Fruit fly (Drosophila melanogaster) whole organism, prepupa: ENCODE measurements around the gene capt.
A peak's percentile ranks its signal among the peaks of the same experiment; 100 is the strongest.

Source experiments
- Blimp-1 ChIP-seq: fragments of 200-800 bp; sonication (Bioruptor generic); optimal IDR thresholded peaks from 3 replicates; lab custom pipeline; 2017; ENCODE audit warnings: missing biosample characterization, missing genetic modification characterization, mild to moderate bottlenecking, moderate library complexity, missing genetic modification reagents
- CG11294 ChIP-seq: fragments of 200-800 bp; sonication (Bioruptor generic); IDR thresholded peaks from 2 replicates; pipeline ENCODE4 v1.3.6; 2022; ENCODE audit warnings: missing biosample characterization, missing genetic modification characterization
- CG11762 ChIP-seq: fragments of 200-800 bp; sonication (Bioruptor generic); optimal IDR thresholded peaks from 3 replicates; lab custom pipeline; 2016; ENCODE audit warnings: missing biosample characterization, missing genetic modification characterization; ENCODE audit not compliant: insufficient read depth
- CG11902 ChIP-seq: fragments of 200-800 bp; sonication (Bioruptor generic); optimal IDR thresholded peaks from 3 replicates; lab custom pipeline; 2016; ENCODE audit warnings: missing biosample characterization, missing genetic modification characterization
- CG31627 ChIP-seq: fragments of 200-800 bp; sonication (Bioruptor generic); optimal IDR thresholded peaks from 3 replicates; lab custom pipeline; 2016; ENCODE audit warnings: missing biosample characterization, missing genetic modification characterization
- CG32006 ChIP-seq: fragments of 200-800 bp; sonication (Bioruptor generic); optimal IDR thresholded peaks from 3 replicates; lab custom pipeline; 2017; ENCODE audit warnings: missing biosample characterization, mild to moderate bottlenecking, missing genetic modification characterization
- CG34406 ChIP-seq: fragments of 200-800 bp; sonication (Bioruptor generic); optimal IDR thresholded peaks from 3 replicates; lab custom pipeline; 2016; ENCODE audit warnings: missing biosample characterization, missing genetic modification characterization
- CG3919 ChIP-seq: fragments of 200-800 bp; sonication (Bioruptor generic); optimal IDR thresholded peaks from 3 replicates; lab custom pipeline; 2016; ENCODE audit warnings: missing biosample characterization, missing genetic modification characterization
- CG6163 ChIP-seq: fragments of 200-800 bp; sonication (Bioruptor generic); IDR thresholded peaks from 3 replicates; pipeline ENCODE4 v1.3.6; 2022; ENCODE audit warnings: missing biosample characterization, missing genetic modification characterization
- CG6276 ChIP-seq: fragments of 200-800 bp; sonication (Bioruptor generic); optimal IDR thresholded peaks from 2 replicates; lab custom pipeline; 2017; ENCODE audit warnings: missing biosample characterization, mild to moderate bottlenecking, missing genetic modification characterization
- CG6792 ChIP-seq: fragments of 200-800 bp; sonication (Bioruptor generic); optimal IDR thresholded peaks from 3 replicates; lab custom pipeline; 2016; ENCODE audit warnings: missing biosample characterization, missing genetic modification characterization
- CG8319 ChIP-seq: fragments of 200-800 bp; sonication (Bioruptor generic); optimal IDR thresholded peaks from 3 replicates; lab custom pipeline; 2016; ENCODE audit warnings: missing biosample characterization, missing genetic modification characterization
- CG8632 ChIP-seq: fragments of 200-800 bp; sonication (Bioruptor generic); optimal IDR thresholded peaks from 3 replicates; lab custom pipeline; 2016; ENCODE audit warnings: missing biosample characterization, missing genetic modification characterization
- Eip75B ChIP-seq: fragments of 200-800 bp; sonication (Bioruptor generic); optimal IDR thresholded peaks from 3 replicates; lab custom pipeline; 2016; ENCODE audit warnings: missing biosample characterization, missing genetic modification characterization
- Eip93F ChIP-seq: fragments of 200-800 bp; sonication (Bioruptor generic); optimal IDR thresholded peaks from 2 replicates; lab custom pipeline; 2016; ENCODE audit warnings: missing biosample characterization, mild to moderate bottlenecking, missing genetic modification characterization
- Ets21C ChIP-seq: fragments of 200-800 bp; sonication (Bioruptor generic); optimal IDR thresholded peaks from 3 replicates; lab custom pipeline; 2016; ENCODE audit warnings: missing biosample characterization, missing genetic modification characterization
- Ets96B ChIP-seq: fragments of 200-800 bp; optimal IDR thresholded peaks from 2 replicates; lab custom pipeline; 2019; ENCODE audit warnings: missing biosample characterization, mild to moderate bottlenecking, missing genetic modification characterization, moderate library complexity
- Gug ChIP-seq: fragments of 200-800 bp; sonication (Bioruptor generic); IDR thresholded peaks from 2 replicates; pipeline ENCODE4 v1.3.6; 2022; ENCODE audit warnings: missing biosample characterization, missing genetic modification characterization
- Hr39 ChIP-seq: fragments of 200-800 bp; sonication (Bioruptor generic); optimal IDR thresholded peaks from 2 replicates; lab custom pipeline; 2016; ENCODE audit warnings: missing biosample characterization, missing genetic modification characterization
- Lpt ChIP-seq: fragments of 200-800 bp; sonication (Bioruptor generic); optimal IDR thresholded peaks from 3 replicates; lab custom pipeline; 2016; ENCODE audit warnings: missing biosample characterization, missing genetic modification characterization
- Met ChIP-seq: fragments of 200-800 bp; sonication (Bioruptor generic); optimal IDR thresholded peaks from 3 replicates; lab custom pipeline; 2016; ENCODE audit warnings: missing biosample characterization, missing genetic modification characterization
- OdsH ChIP-seq: fragments of 200-800 bp; sonication (Bioruptor generic); optimal IDR thresholded peaks from 3 replicates; lab custom pipeline; 2016; ENCODE audit warnings: missing biosample characterization, missing genetic modification characterization
- Smox ChIP-seq: fragments of 200-800 bp; sonication (Bioruptor generic); optimal IDR thresholded peaks from 3 replicates; lab custom pipeline; 2016; ENCODE audit warnings: missing biosample characterization, missing genetic modification characterization
- Sox102F ChIP-seq: fragments of 200-800 bp; sonication (Bioruptor generic); optimal IDR thresholded peaks from 2 replicates; lab custom pipeline; 2016; ENCODE audit warnings: missing biosample characterization, mild to moderate bottlenecking, missing genetic modification characterization
- Sox14 ChIP-seq: fragments of 200-800 bp; sonication (Bioruptor generic); optimal IDR thresholded peaks from 3 replicates; lab custom pipeline; 2016; ENCODE audit warnings: missing biosample characterization, missing genetic modification characterization
- Sox15 ChIP-seq: fragments of 200-800 bp; sonication (Bioruptor generic); optimal IDR thresholded peaks from 3 replicates; lab custom pipeline; 2016; ENCODE audit warnings: missing biosample characterization, missing genetic modification characterization
- acj6 ChIP-seq: fragments of 200-800 bp; sonication (Bioruptor generic); optimal IDR thresholded peaks from 3 replicates; lab custom pipeline; 2016; ENCODE audit warnings: missing biosample characterization, missing genetic modification characterization
- cyc ChIP-seq: fragments of 200-800 bp; sonication (Bioruptor generic); optimal IDR thresholded peaks from 3 replicates; lab custom pipeline; 2016; ENCODE audit warnings: missing biosample characterization, missing genetic modification characterization
- dsx ChIP-seq: fragments of 200-800 bp; optimal IDR thresholded peaks from 3 replicates; lab custom pipeline; 2019; ENCODE audit warnings: missing biosample characterization, mild to moderate bottlenecking, missing genetic modification characterization, moderate library complexity; ENCODE audit not compliant: poor library complexity, severe bottlenecking
- eg ChIP-seq: fragments of 200-800 bp; sonication (Bioruptor generic); IDR thresholded peaks from 3 replicates; pipeline ENCODE4 v1.3.6; 2022; ENCODE audit warnings: missing biosample characterization, missing genetic modification characterization
- esn ChIP-seq: fragments of 200-800 bp; sonication (Bioruptor generic); optimal IDR thresholded peaks from 2 replicates; lab custom pipeline; 2016; ENCODE audit warnings: missing biosample characterization, mild to moderate bottlenecking, missing genetic modification characterization, moderate library complexity
- fd59A ChIP-seq: fragments of 200-800 bp; sonication (Bioruptor generic); optimal IDR thresholded peaks from 2 replicates; lab custom pipeline; 2017; ENCODE audit warnings: missing biosample characterization, mild to moderate bottlenecking, missing genetic modification characterization, missing genetic modification reagents
- fkh ChIP-seq: fragments of 200-800 bp; sonication (Bioruptor generic); optimal IDR thresholded peaks from 3 replicates; lab custom pipeline; 2017; ENCODE audit warnings: missing biosample characterization, mild to moderate bottlenecking, missing genetic modification characterization, moderate library complexity
- net ChIP-seq: fragments of 200-800 bp; sonication (Bioruptor generic); optimal IDR thresholded peaks from 3 replicates; lab custom pipeline; 2016; ENCODE audit warnings: missing biosample characterization, missing genetic modification characterization
- salr ChIP-seq, 2 experiments: fragments of 200-800 bp; sonication (Bioruptor generic); optimal IDR thresholded peaks; 3 replicates each; lab custom pipeline; 2016 to 2018; ENCODE audit warnings: missing biosample characterization in 2 of 2, missing genetic modification characterization in 2 of 2, mild to moderate bottlenecking in 1 of 2
- spab ChIP-seq: fragments of 200-800 bp; sonication (Bioruptor generic); optimal IDR thresholded peaks from 2 replicates; lab custom pipeline; 2017; ENCODE audit warnings: missing biosample characterization, mild to moderate bottlenecking, missing genetic modification characterization, missing genetic modification reagents
- ss ChIP-seq, 2 experiments: fragments of 200-800 bp; sonication (Bioruptor generic); optimal IDR thresholded peaks; 2 replicates in 1 of 2; 3 replicates in 1 of 2; lab custom pipeline; 2017 to 2018; ENCODE audit warnings: mild to moderate bottlenecking in 2 of 2, missing biosample characterization in 2 of 2, missing genetic modification characterization in 2 of 2, moderate library complexity in 1 of 2
- svp ChIP-seq: fragments of 200-800 bp; sonication (Bioruptor generic); peaks from one replicate; lab custom pipeline; 2016; ENCODE audit warnings: missing biosample characterization, missing genetic modification characterization
- topi ChIP-seq: fragments of 200-800 bp; sonication (Bioruptor generic); optimal IDR thresholded peaks from 3 replicates; lab custom pipeline; 2016; ENCODE audit warnings: missing biosample characterization, missing genetic modification characterization

capt gene

dm6 chr2L:1116661-1117322 lies 41.3 kb downstream of the capt start (continued):
- no peak for TF ChIP-seq CG6792 (GFP tag; lab: Kevin White, UChicago)
- no peak for TF ChIP-seq CG8632 (GFP tag; lab: Kevin White, UChicago)
- TF ChIP-seq salr (GFP tag; optimal IDR thresholded peaks at IDR 0.05; lab: Kevin White, UChicago), result no peak
- no peak for TF ChIP-seq dsx (GFP tag; lab: Kevin White, UChicago)
- TF ChIP-seq CG11762 (GFP tag; lab: Kevin White, UChicago), result no peak
- TF ChIP-seq Met (GFP tag; lab: Kevin White, UChicago), result peak; percentile 31
- peak; percentile 5 for TF ChIP-seq esn (GFP tag; lab: Kevin White, UChicago)
- no peak for TF ChIP-seq Gug (GFP tag; lab: Robert Waterston, UW)
- TF ChIP-seq Smox, result no peak
- TF ChIP-seq CG34406 (GFP tag; lab: Kevin White, UChicago), result no peak
- TF ChIP-seq Eip93F, result peak; percentile 73
- no peak for TF ChIP-seq fd59A (GFP tag; lab: Kevin White, UChicago)
- TF ChIP-seq Sox14 (GFP tag; lab: Kevin White, UChicago), result peak; percentile 26
- TF ChIP-seq ss (GFP tag; optimal IDR thresholded peaks at IDR 0.05; lab: Kevin White, UChicago), result peak in 1 of 2 experiments; percentile 16
- TF ChIP-seq Sox15 (GFP tag; lab: Kevin White, UChicago), result no peak
- TF ChIP-seq Eip75B (GFP tag; lab: Kevin White, UChicago), result peak; percentile 13
- no peak for TF ChIP-seq eg (GFP tag; lab: Robert Waterston, UW)
- no peak for TF ChIP-seq CG11294 (GFP tag; lab: Robert Waterston, UW)
- no peak for TF ChIP-seq net
- no peak for TF ChIP-seq CG31627 (GFP tag; lab: Kevin White, UChicago)
- TF ChIP-seq Sox102F (GFP tag; lab: Kevin White, UChicago), result peak; percentile 20
- no peak for TF ChIP-seq Ets21C (GFP tag; lab: Kevin White, UChicago)
- no peak for TF ChIP-seq CG6276 (GFP tag; lab: Kevin White, UChicago)
- no peak for TF ChIP-seq cyc (GFP tag; lab: Kevin White, UChicago)
- no peak for TF ChIP-seq Hr39 (GFP tag; lab: Kevin White, UChicago)
- TF ChIP-seq acj6 (GFP tag; lab: Kevin White, UChicago), result no peak
- TF ChIP-seq CG32006 (GFP tag; lab: Kevin White, UChicago), result no peak
- no peak for TF ChIP-seq CG6163 (GFP tag; lab: Robert Waterston, UW)
- no peak for TF ChIP-seq CG8319
- no peak for TF ChIP-seq Ets96B (tag; lab: Kevin White, UChicago)

dm6 chr2L:1114230-1114629 lies 43.8 kb downstream of the capt start:
- TF ChIP-seq Eip93F, result no peak
- TF ChIP-seq fkh (GFP tag; lab: Kevin White, UChicago), result peak; percentile 41
- no peak for TF ChIP-seq CG6276 (GFP tag; lab: Kevin White, UChicago)

dm6 chr2L:1112641-1113040 lies 45.4 kb downstream of the capt start, which contains the start of gene CG14340:
Gene CG14340, plus strand, starts transcription at chr2L:1112941.
- TF ChIP-seq Eip75B (GFP tag; lab: Kevin White, UChicago), result no peak
- no peak for TF ChIP-seq CG11902 (GFP tag; lab: Kevin White, UChicago)
- TF ChIP-seq Lpt (GFP tag; lab: Kevin White, UChicago), result no peak
- no peak for TF ChIP-seq Eip93F
- no peak for TF ChIP-seq Sox14 (GFP tag; lab: Kevin White, UChicago)
- TF ChIP-seq spab (GFP tag; lab: Kevin White, UChicago), result no peak
- no peak for TF ChIP-seq CG3919 (GFP tag; lab: Kevin White, UChicago)
- no peak for TF ChIP-seq Blimp-1 (GFP tag; lab: Kevin White, UChicago)
- TF ChIP-seq dsx (GFP tag; lab: Kevin White, UChicago), result no peak
- TF ChIP-seq OdsH (GFP tag; lab: Kevin White, UChicago), result no peak
- no peak for TF ChIP-seq CG8319
- TF ChIP-seq Sox15 (GFP tag; lab: Kevin White, UChicago), result no peak
- no peak for TF ChIP-seq CG6792 (GFP tag; lab: Kevin White, UChicago)
- no peak for TF ChIP-seq topi
- TF ChIP-seq cyc (GFP tag; lab: Kevin White, UChicago), result no peak
- no peak for TF ChIP-seq svp (GFP tag; lab: Kevin White, UChicago)
- no peak for TF ChIP-seq salr (GFP tag; optimal IDR thresholded peaks at IDR 0.05; lab: Kevin White, UChicago)
- TF ChIP-seq, all 60 proteins: peak for 0
